Worm (Caenorhabditis elegans): ENCODE results near the gene W08E12.8.

DNA sequence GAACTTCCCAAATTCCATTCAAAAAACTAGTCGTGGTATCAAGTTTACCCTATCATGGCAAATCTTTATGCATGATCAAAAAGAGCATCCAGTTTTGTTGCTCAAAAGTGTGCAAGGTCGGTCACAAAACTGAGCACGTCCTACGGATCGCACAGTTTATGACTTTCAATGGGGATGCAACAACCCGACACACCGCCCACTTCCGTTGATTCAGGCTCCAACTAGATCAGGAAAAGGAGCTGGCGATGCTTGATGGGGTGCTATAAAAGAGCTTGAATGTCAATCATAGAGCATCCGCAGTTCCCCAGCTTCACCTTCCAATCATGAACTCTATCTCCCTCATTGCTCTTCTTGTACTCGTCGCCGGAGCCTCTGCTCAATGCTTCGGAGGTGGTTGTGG lies 13.4 kb downstream of the W08E12.8 start, which contains the start of gene W08E12.2:
- TF ChIP-seq ceh-13 (GFP tag; optimal IDR thresholded peaks at IDR 0.05) (no peak), hnd-1 (tag; optimal IDR thresholded peaks at IDR 0.05) (no peak)
